Worm (Caenorhabditis elegans): Measurements from ENCODE around the gene elt-2.

The elt-2 gene

ce11 chrX:10480563-10481290 lies at the start of gene elt-2:
Gene elt-2 (plus strand): TSS chrX:10481240.
- TF ChIP-seq him-1 (tag; optimal IDR thresholded peaks at IDR 0.05) = no peak
- TF ChIP-seq dao-5 (tag; optimal IDR thresholded peaks at IDR 0.05) = no peak
- no peak for TF ChIP-seq W03F9.2 (tag; optimal IDR thresholded peaks at IDR 0.05)

DNA sequence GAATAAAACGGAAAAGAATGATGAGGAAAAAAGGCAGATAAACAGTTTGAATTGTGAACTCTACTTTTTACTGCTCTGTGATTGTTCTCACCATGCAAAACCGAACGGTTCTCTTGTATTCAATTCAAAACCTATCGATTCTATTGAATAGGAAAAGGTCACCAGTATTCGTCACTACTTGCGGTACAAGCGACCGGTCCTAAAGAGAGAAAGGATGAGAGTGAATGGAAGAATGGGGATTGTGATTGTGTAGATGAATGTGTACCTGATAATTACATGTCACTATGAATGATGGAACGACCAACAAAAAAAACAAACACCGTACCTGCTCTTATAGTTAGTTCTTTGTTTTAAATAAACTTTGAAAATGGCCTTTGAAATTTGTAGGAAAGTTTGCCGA lies 48.3 kb upstream of the elt-2 start:
- TF ChIP-seq W03F9.2 (tag; optimal IDR thresholded peaks at IDR 0.05) (no peak), dao-5 (tag; optimal IDR thresholded peaks at IDR 0.05) (no peak), him-1 (tag; optimal IDR thresholded peaks at IDR 0.05) (no peak)

DNA sequence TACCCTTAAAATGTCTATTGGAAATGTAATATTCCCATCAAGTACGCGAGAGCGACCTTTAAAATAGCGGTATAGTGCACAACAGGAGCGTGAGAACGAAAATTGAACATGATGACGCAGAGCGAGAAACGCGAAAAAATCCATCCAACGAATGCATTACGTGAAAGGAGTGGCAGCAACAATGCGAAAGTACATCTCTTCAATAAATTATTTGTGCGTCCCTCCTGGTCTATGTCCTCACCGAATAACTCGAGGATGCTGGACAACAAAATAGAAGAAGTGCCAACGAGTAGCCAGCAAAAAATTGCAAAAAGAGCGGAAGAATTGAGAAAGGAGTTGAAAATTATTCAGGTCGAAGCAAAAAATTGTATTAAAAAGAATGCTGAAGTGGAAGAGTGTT lies 47.2 kb upstream of the elt-2 start:
- no peak for TF ChIP-seq him-1 (tag; optimal IDR thresholded peaks at IDR 0.05)
- TF ChIP-seq dao-5 (tag; optimal IDR thresholded peaks at IDR 0.05) = no peak
- no peak for TF ChIP-seq W03F9.2 (tag; optimal IDR thresholded peaks at IDR 0.05)

DNA sequence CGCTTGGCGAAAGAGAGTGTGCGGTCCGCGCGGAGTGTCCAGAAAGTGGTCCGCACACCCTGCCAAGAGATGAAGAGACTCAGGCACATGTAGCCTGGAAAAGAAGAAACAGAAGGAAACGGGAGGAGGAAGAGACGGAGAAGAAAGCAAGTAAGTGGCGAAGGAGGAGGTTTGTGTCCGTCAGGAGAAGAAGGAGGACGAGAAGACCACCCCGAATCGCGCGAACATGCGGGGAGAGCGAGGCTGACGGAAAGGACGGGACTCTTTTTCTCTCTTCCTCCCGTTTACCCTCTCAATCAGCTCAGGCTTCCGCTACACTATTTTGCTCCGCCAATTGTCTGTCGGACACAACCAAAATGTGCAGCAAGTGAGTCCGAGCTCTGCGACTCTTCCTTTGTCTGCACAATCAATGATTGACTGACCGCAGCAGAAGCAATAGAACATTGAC lies 45.5 kb upstream of the elt-2 start:
- peak; percentile 64 for TF ChIP-seq him-1 (tag; optimal IDR thresholded peaks at IDR 0.05)
- no peak for TF ChIP-seq dao-5 (tag; optimal IDR thresholded peaks at IDR 0.05)

- TF ChIP-seq dao-5 (tag; optimal IDR thresholded peaks at IDR 0.05) (no peak), him-1 (tag; optimal IDR thresholded peaks at IDR 0.05) (no peak), W03F9.2 (tag; optimal IDR thresholded peaks at IDR 0.05) (no peak)
These were observed 43.6 kb upstream of the elt-2 start for ce11 chrX:10437421-10437820.

- TF ChIP-seq dao-5 (tag; optimal IDR thresholded peaks at IDR 0.05) (no peak), him-1 (tag; optimal IDR thresholded peaks at IDR 0.05) (no peak), W03F9.2 (tag; optimal IDR thresholded peaks at IDR 0.05) (no peak)
These were observed 40.3 kb upstream of the elt-2 start for ce11 chrX:10440781-10441180.

DNA sequence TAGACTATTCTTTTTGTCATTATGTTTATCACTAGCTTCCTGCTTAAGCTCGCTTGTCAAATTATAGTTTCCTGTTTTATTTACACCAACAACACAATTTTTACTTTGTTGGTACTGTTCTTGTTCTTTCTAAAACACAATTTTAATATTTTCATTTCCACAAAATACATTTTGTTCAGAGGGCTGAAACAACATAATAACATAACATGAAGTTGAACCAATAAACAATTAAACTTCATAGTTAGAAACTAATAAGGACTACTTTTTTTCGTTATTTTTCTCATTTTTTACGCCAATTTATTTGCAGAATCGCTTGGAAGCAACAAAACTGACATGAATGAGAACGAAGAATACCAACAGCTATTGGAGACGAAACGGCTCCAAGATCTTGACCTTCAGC lies 37.2 kb upstream of the elt-2 start, which contains the start of gene C39B10.3:
Gene C39B10.3 (plus strand): TSS at position 301 of the 400 bp plus-strand sequence.
- no peak for TF ChIP-seq W03F9.2 (tag; optimal IDR thresholded peaks at IDR 0.05)
- TF ChIP-seq him-1 (tag; optimal IDR thresholded peaks at IDR 0.05) = no peak
- TF ChIP-seq dao-5 (tag; optimal IDR thresholded peaks at IDR 0.05) = no peak

ce11 chrX:10444705-10445104 lies 36.3 kb upstream of the elt-2 start, which contains the start of gene C39B10.4:
Gene C39B10.4 (plus strand): TSS chrX:10445005.
- no peak for TF ChIP-seq him-1 (tag; optimal IDR thresholded peaks at IDR 0.05)
- TF ChIP-seq W03F9.2 (tag; optimal IDR thresholded peaks at IDR 0.05) = no peak
- no peak for TF ChIP-seq dao-5 (tag; optimal IDR thresholded peaks at IDR 0.05)

DNA sequence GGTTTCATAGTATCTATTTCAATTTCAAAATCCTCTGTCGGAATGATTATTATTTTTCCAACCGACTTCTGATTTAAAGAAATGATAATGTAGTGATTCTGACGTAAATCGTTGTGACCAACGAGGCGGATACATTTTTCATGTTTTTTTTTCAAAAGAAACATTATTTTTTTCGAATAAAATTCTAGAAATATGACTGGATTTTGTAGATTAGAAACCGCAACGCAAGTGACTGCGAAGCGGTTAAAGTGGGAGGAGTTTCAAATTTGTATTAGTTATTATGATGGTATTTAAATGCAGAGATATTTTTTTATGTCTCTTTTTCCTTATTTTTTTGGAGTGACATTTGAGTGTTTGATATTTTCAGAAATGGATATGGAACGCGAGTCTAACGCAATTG lies 34.1 kb upstream of the elt-2 start, which contains the start of gene C39B10.5:
Gene C39B10.5 (plus strand): TSS at position 362 of the 400 bp plus-strand sequence.
- TF ChIP-seq dao-5 (tag; optimal IDR thresholded peaks at IDR 0.05) (no peak), him-1 (tag; optimal IDR thresholded peaks at IDR 0.05) (no peak), W03F9.2 (tag; optimal IDR thresholded peaks at IDR 0.05) (no peak)

DNA sequence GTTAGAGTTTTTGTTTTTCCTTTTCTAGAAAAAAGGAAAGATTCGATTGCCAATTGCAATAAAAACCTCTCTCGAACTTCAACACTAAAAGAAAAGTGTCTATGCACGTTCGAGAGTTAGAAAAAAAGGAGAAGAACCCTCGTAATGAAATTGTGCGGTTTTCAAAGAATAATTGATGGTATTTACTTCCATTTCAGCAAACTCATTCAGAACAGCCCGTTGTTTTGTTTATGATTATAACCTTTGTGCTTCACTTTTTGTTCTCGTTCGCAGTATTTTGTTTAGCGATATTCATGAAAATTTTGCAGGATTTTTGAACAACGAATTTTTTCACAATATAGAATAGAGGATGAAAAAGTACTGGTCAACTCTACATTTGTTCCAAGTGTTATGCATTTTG lies 27.1 kb upstream of the elt-2 start, which contains the start of gene lgc-41:
Gene lgc-41 (plus strand): TSS at position 301 of the 400 bp plus-strand sequence.
- TF ChIP-seq dao-5 (tag; optimal IDR thresholded peaks at IDR 0.05) = no peak
- TF ChIP-seq W03F9.2 (tag; optimal IDR thresholded peaks at IDR 0.05) = no peak
- no peak for TF ChIP-seq him-1 (tag; optimal IDR thresholded peaks at IDR 0.05)

DNA sequence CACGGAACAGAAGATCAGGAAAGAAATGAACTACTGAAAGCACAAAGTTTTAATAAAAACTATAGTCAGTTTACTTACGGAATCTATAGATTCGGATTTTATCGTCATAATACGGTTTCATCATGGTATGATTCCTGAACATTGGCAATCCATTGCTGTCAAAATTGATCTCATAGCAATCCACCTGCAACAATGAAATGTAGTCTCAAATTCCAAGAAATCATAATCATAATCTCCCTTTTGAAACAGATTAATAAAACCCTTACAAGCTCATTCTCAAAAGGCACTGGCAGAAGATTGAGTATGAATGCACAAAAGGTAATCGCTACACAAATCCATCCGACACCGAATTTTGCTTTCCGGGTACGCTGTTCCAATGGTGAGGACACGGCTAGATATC lies 18.6 kb upstream of the elt-2 start:
- no peak for TF ChIP-seq dao-5 (tag; optimal IDR thresholded peaks at IDR 0.05)
- no peak for TF ChIP-seq W03F9.2 (tag; optimal IDR thresholded peaks at IDR 0.05)
- TF ChIP-seq him-1 (tag; optimal IDR thresholded peaks at IDR 0.05) = no peak

ce11 chrX:10463542-10463941 lies 17.5 kb upstream of the elt-2 start, which contains the start of gene C39B10.1:
Gene C39B10.1 (minus strand): TSS chrX:10463642.
- TF ChIP-seq dao-5 (tag; optimal IDR thresholded peaks at IDR 0.05) = no peak
- TF ChIP-seq W03F9.2 (tag; optimal IDR thresholded peaks at IDR 0.05) = no peak
- no peak for TF ChIP-seq him-1 (tag; optimal IDR thresholded peaks at IDR 0.05)

- TF ChIP-seq dao-5 (tag; optimal IDR thresholded peaks at IDR 0.05) = no peak
- TF ChIP-seq him-1 (tag; optimal IDR thresholded peaks at IDR 0.05) = no peak
- TF ChIP-seq W03F9.2 (tag; optimal IDR thresholded peaks at IDR 0.05) = no peak
These were observed 6.0 kb upstream of the elt-2 start, which contains the start of gene elt-4 for ce11 chrX:10474998-10475577. Gene elt-4 (plus strand): TSS chrX:10475527.

ce11 chrX:10476573-10476972 lies 4.5 kb upstream of the elt-2 start, which contains the start of gene C39B10.7:
Gene C39B10.7 (plus strand): TSS chrX:10476873.
- no peak for TF ChIP-seq W03F9.2 (tag; optimal IDR thresholded peaks at IDR 0.05)
- no peak for TF ChIP-seq dao-5 (tag; optimal IDR thresholded peaks at IDR 0.05)
- no peak for TF ChIP-seq him-1 (tag; optimal IDR thresholded peaks at IDR 0.05)

Measured in whole organism, L4/young adult.